Worm (Caenorhabditis elegans) whole organism, L1 larva: ENCODE measurements around the gene ptr-25.

ENCODE experiments used
- elt-3 ChIP-seq, 6 experiments: fragments of 150-350 bp in 1 of 6; sonication (generic microtip); optimal IDR thresholded peaks; 2 replicates each; lab custom pipeline; 2017 to 2018; ENCODE audit warnings: missing biosample characterization in 6 of 6, missing genetic modification characterization in 6 of 6, inconsistent platforms in 1 of 6
- lin-15B ChIP-seq: fragments of 150-350 bp; sonication (generic microtip); optimal IDR thresholded peaks from 3 replicates; lab custom pipeline; 2014; ENCODE audit warnings: missing biosample characterization, missing genetic modification characterization
- nhr-19 ChIP-seq: fragments of 200-800 bp; sonication (Bioruptor generic); conservative IDR thresholded peaks from 2 replicates; pipeline ENCODE4 v1.3.6; 2022; ENCODE audit warnings: missing genetic modification characterization, missing compliant biosample characterization
- nhr-77 ChIP-seq: fragments of 150-350 bp; optimal IDR thresholded peaks from 2 replicates; lab custom pipeline; 2014; ENCODE audit warnings: missing biosample characterization, missing genetic modification characterization
- nhr-90 ChIP-seq: sonication (generic microtip); optimal IDR thresholded peaks from 2 replicates; lab custom pipeline; 2016; ENCODE audit warnings: mild to moderate bottlenecking, missing genetic modification characterization, missing compliant biosample characterization; ENCODE audit not compliant: poor library complexity
- pqm-1 ChIP-seq: sonication (generic microtip); optimal IDR thresholded peaks from 3 replicates; lab custom pipeline; 2017; ENCODE audit warnings: missing biosample characterization, missing genetic modification characterization
- sptf-1 ChIP-seq: fragments of 150-350 bp; optimal IDR thresholded peaks from 2 replicates; lab custom pipeline; 2014; ENCODE audit warnings: missing biosample characterization, missing genetic modification characterization
- vab-15 ChIP-seq: sonication (generic microtip); optimal IDR thresholded peaks from 2 replicates; lab custom pipeline; 2017; ENCODE audit warnings: missing genotype, mild to moderate bottlenecking, missing genetic modification characterization, missing compliant biosample characterization
- ztf-11 ChIP-seq, 2 experiments: sonication (generic microtip); optimal IDR thresholded peaks; 2 replicates each; lab custom pipeline; 2016 to 2017; ENCODE audit warnings: missing genetic modification characterization in 2 of 2, missing biosample characterization in 1 of 2, missing compliant biosample characterization in 1 of 2

DNA sequence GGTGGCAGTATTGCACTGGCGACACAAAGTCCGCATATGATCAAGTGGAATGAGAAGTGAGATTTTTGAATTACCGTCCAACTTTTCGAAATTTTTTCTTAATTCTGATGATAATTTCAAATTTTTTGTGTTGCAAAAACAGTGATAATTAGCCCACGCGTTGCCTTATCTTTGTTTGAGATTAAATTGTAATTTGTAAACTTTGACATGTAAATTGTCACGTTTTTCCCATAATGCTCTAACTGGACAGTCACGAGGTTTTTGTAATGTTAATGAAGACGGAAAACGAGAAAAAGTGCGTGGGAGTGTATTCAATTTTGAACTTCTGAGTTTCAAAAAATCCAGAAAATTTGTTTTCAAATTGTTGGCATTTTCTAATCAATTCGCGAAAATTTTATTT, 6.4 kb upstream of the ptr-25 start:
- TF ChIP-seq nhr-90 (tag; lab: Kevin White, UChicago) (no peak), lin-15B (tag; lab: Kevin White, UChicago) (no peak), pqm-1 (tag; lab: Kevin White, UChicago) (no peak), nhr-19 (GFP tag; lab: Robert Waterston, UW) (no peak), elt-3 (tag; optimal IDR thresholded peaks at IDR 0.05; lab: Kevin White, UChicago) (no peak), nhr-77 (tag; lab: Kevin White, UChicago) (no peak), sptf-1 (tag; lab: Kevin White, UChicago) (no peak), ztf-11 (tag; optimal IDR thresholded peaks at IDR 0.05; lab: Kevin White, UChicago) (no peak), vab-15 (tag; lab: Kevin White, UChicago) (no peak)
